Worm (Caenorhabditis elegans): ENCODE results near the gene F57C7.4.

DNA sequence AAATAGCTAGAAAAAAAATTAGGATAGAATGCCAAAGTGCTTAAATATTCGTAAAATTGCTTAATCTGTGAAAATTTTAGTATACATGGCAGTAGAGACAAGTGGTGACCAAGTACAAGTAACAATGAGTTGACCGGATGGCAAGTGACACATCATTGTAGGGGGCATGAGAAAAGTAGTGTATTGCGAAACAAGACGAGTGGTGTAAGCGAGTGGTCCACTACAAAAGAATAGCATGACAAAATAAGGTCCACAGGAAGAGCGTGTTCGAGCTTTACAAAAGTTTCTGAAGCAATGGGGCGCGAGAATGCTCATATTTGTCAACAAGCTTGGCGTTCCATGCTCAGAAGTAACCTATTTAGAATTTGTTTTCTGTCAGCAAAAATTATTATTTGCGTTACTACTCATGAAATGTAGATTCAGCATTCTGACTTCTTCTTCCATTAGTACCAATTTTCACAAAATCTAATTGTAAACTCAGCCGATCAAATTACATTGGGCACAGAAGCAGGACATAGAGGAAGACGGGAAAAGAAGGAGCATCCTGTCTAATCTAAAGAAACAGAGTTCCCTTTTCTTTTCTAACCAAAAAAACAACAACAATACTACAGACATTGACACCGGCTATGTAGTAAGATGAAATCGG lies 30.3 kb upstream of the F57C7.4 start:
- no peak for TF ChIP-seq ama-1 (optimal IDR thresholded peaks at IDR 0.05)
- TF ChIP-seq scrt-1 (GFP tag; IDR thresholded peaks at IDR 0.05) = no peak
- TF ChIP-seq flt-1 (GFP tag; IDR thresholded peaks at IDR 0.05) = no peak
- no peak for TF ChIP-seq hnd-1 (tag; optimal IDR thresholded peaks at IDR 0.05)
- no peak for TF ChIP-seq ets-7 (tag; optimal IDR thresholded peaks at IDR 0.05)
- no peak for TF ChIP-seq tbx-11 (GFP tag; IDR thresholded peaks at IDR 0.05)
- TF ChIP-seq hmg-4 (GFP tag; optimal IDR thresholded peaks at IDR 0.05) = no peak
- TF ChIP-seq B0310.2 (tag; optimal IDR thresholded peaks at IDR 0.05) = no peak
- no peak for TF ChIP-seq F13C5.2 (tag; optimal IDR thresholded peaks at IDR 0.05)
- TF ChIP-seq aly-1 (tag; optimal IDR thresholded peaks at IDR 0.05) = no peak
- no peak for TF ChIP-seq pes-1 (GFP tag; IDR thresholded peaks at IDR 0.05)
- TF ChIP-seq sea-1 (GFP tag; conservative IDR thresholded peaks at IDR 0.05) = no peak
- no peak for TF ChIP-seq ceh-36 (tag; optimal IDR thresholded peaks at IDR 0.05)
- TF ChIP-seq tra-4 (tag; optimal IDR thresholded peaks at IDR 0.05) = no peak
